Worm (Caenorhabditis elegans) whole organism, L4 larva: ENCODE results near the gene cav-2.

Experiments used
- D1046.2 ChIP-seq: fragments of 200-800 bp; sonication (Bioruptor generic); IDR thresholded peaks from 2 replicates; pipeline ENCODE4 v1.3.6; 2022; ENCODE audit warnings: missing genetic modification characterization, missing compliant biosample characterization
- F26F4.8 ChIP-seq: fragments of 200-800 bp; sonication (Bioruptor generic); conservative IDR thresholded peaks from 2 replicates; pipeline ENCODE4 v1.3.6; 2022; ENCODE audit warnings: missing genetic modification characterization, missing compliant biosample characterization
- Y105C5A.15 ChIP-seq: fragments of 200-800 bp; sonication (Bioruptor generic); IDR thresholded peaks from 2 replicates; pipeline ENCODE4 v1.3.6; 2022; ENCODE audit warnings: missing genetic modification characterization, missing compliant biosample characterization
- aly-2 ChIP-seq: sonication (generic microtip); optimal IDR thresholded peaks from 2 replicates; lab custom pipeline; 2018; ENCODE audit warnings: missing biosample characterization, missing genetic modification characterization
- arid-1 ChIP-seq: fragments of 200-800 bp; sonication (Bioruptor generic); conservative IDR thresholded peaks from 2 replicates; pipeline ENCODE4 v1.3.6; 2022; ENCODE audit warnings: missing genetic modification reagents, missing genetic modification characterization, missing compliant biosample characterization
- ceh-20 ChIP-seq: fragments of 200-800 bp; sonication (Bioruptor generic); IDR thresholded peaks from 2 replicates; pipeline ENCODE4 v1.3.6; 2022; ENCODE audit warnings: missing genetic modification reagents, missing genetic modification characterization, missing compliant biosample characterization
- ceh-82 ChIP-seq: sonication (generic microtip); optimal IDR thresholded peaks from 2 replicates; lab custom pipeline; 2017; ENCODE audit warnings: missing biosample characterization, missing genetic modification characterization
- daf-12 ChIP-seq: fragments of 150-350 bp; optimal IDR thresholded peaks from 2 replicates; lab custom pipeline; 2014; ENCODE audit warnings: missing biosample characterization, missing genetic modification reagents, missing genetic modification characterization
- daf-16 ChIP-seq, 3 experiments: sonication (generic microtip); optimal IDR thresholded peaks; 2 replicates each; lab custom pipeline; 2016 to 2017; ENCODE audit warnings: missing genetic modification characterization in 3 of 3, missing genetic modification reagents in 3 of 3, mild to moderate bottlenecking in 2 of 3, missing compliant biosample characterization in 2 of 3, missing biosample characterization in 1 of 3, moderate library complexity in 1 of 3
- daf-19 ChIP-seq: fragments of 200-800 bp; sonication (Bioruptor generic); conservative IDR thresholded peaks from 2 replicates; pipeline ENCODE4 v1.3.6; 2022; ENCODE audit warnings: missing genetic modification characterization, missing compliant biosample characterization
- dmd-8 ChIP-seq: fragments of 200-800 bp; sonication (Bioruptor generic); IDR thresholded peaks from 2 replicates; pipeline ENCODE4 v1.3.6; 2022; ENCODE audit warnings: missing genetic modification characterization, missing compliant biosample characterization
- dpl-1 ChIP-seq: fragments of 150-350 bp; optimal IDR thresholded peaks from 2 replicates; lab custom pipeline; 2014; ENCODE audit warnings: missing biosample characterization, missing genetic modification reagents, missing genetic modification characterization
- duxl-1 ChIP-seq: sonication (generic microtip); optimal IDR thresholded peaks from 2 replicates; lab custom pipeline; 2016; ENCODE audit warnings: mild to moderate bottlenecking, missing genetic modification characterization, moderate library complexity, missing compliant biosample characterization; ENCODE audit not compliant: poor library complexity
- dve-1 ChIP-seq: sonication (generic microtip); optimal IDR thresholded peaks from 2 replicates; lab custom pipeline; 2017; ENCODE audit warnings: antibody characterized with exemption, mild to moderate bottlenecking, missing genetic modification characterization, missing compliant biosample characterization; ENCODE audit not compliant: insufficient read depth
- egl-43 ChIP-seq: fragments of 200-800 bp; sonication (Bioruptor generic); IDR thresholded peaks from 2 replicates; pipeline ENCODE4 v1.3.6; 2022; ENCODE audit warnings: missing genetic modification reagents, missing genetic modification characterization, missing compliant biosample characterization
- fkh-10 ChIP-seq: fragments of 150-350 bp; optimal IDR thresholded peaks from 2 replicates; lab custom pipeline; 2014; ENCODE audit warnings: missing biosample characterization, missing genetic modification reagents, missing genetic modification characterization
- gei-8 ChIP-seq: fragments of 200-800 bp; sonication (Bioruptor generic); optimal IDR thresholded peaks from 2 replicates; lab custom pipeline; 2018; ENCODE audit warnings: mild to moderate bottlenecking, missing genetic modification characterization, missing compliant biosample characterization
- lin-1 ChIP-seq: fragments of 200-800 bp; sonication (Bioruptor generic); IDR thresholded peaks from 2 replicates; pipeline ENCODE4 v1.3.6; 2022; ENCODE audit warnings: missing genetic modification reagents, missing genetic modification characterization, missing compliant biosample characterization
- lin-38 ChIP-seq: fragments of 200-800 bp; sonication (Bioruptor generic); IDR thresholded peaks from 2 replicates; pipeline ENCODE4 v1.3.6; 2022; ENCODE audit warnings: missing genetic modification reagents, missing genetic modification characterization, missing compliant biosample characterization
- mxl-3 ChIP-seq: fragments of 200-800 bp; sonication (Bioruptor generic); optimal IDR thresholded peaks from 2 replicates; lab custom pipeline; 2018; ENCODE audit warnings: mild to moderate bottlenecking, missing genetic modification characterization, missing compliant biosample characterization
- nhr-102 ChIP-seq: sonication (generic microtip); optimal IDR thresholded peaks from 2 replicates; lab custom pipeline; 2016; ENCODE audit warnings: mild to moderate bottlenecking, missing genetic modification characterization, moderate library complexity, missing compliant biosample characterization
- nhr-25 ChIP-seq: sonication (generic microtip); optimal IDR thresholded peaks from 2 replicates; lab custom pipeline; 2017; ENCODE audit warnings: missing genetic modification characterization, mild to moderate bottlenecking, missing compliant biosample characterization, antibody characterized with exemption, moderate library complexity, borderline replicate concordance; ENCODE audit not compliant: insufficient read depth
- nhr-28 ChIP-seq: fragments of 150-350 bp; optimal IDR thresholded peaks from 2 replicates; lab custom pipeline; 2014; ENCODE audit warnings: missing biosample characterization, missing genetic modification characterization
- nhr-41 ChIP-seq: fragments of 200-800 bp; sonication (Bioruptor generic); IDR thresholded peaks from 2 replicates; pipeline ENCODE4 v1.3.6; 2022; ENCODE audit warnings: missing genetic modification reagents, missing genetic modification characterization, missing compliant biosample characterization
- nhr-77 ChIP-seq: fragments of 150-350 bp; optimal IDR thresholded peaks from 2 replicates; lab custom pipeline; 2014; ENCODE audit warnings: missing biosample characterization, missing genetic modification characterization
- pha-4 ChIP-seq, 2 experiments: fragments of 150-350 bp in 1 of 2; fragments of 200-800 bp in 1 of 2; sonication (Bioruptor generic) in 1 of 2; IDR thresholded peaks in 1 of 2; optimal IDR thresholded peaks in 1 of 2; 2 replicates each; pipeline versions ENCODE4 v1.3.6 to Lab custom; 2014 to 2022; ENCODE audit warnings: missing genetic modification characterization in 2 of 2, missing genetic modification reagents in 2 of 2, missing biosample characterization in 1 of 2, missing compliant biosample characterization in 1 of 2
- php-3 ChIP-seq: fragments of 200-800 bp; sonication (Bioruptor generic); IDR thresholded peaks from 2 replicates; pipeline ENCODE4 v1.3.6; 2022; ENCODE audit warnings: missing genetic modification reagents, missing genetic modification characterization, missing compliant biosample characterization
- pqm-1 ChIP-seq: sonication (generic microtip); optimal IDR thresholded peaks from 2 replicates; lab custom pipeline; 2017; ENCODE audit warnings: missing biosample characterization, missing genetic modification characterization
- set-16 ChIP-seq: fragments of 200-800 bp; sonication (Bioruptor generic); IDR thresholded peaks from 2 replicates; pipeline ENCODE4 v1.3.6; 2022; ENCODE audit warnings: missing genetic modification reagents, missing genetic modification characterization, missing compliant biosample characterization
- snpc-1.2 ChIP-seq: fragments of 200-800 bp; sonication (Bioruptor generic); IDR thresholded peaks from 2 replicates; pipeline ENCODE4 v1.3.6; 2022; ENCODE audit warnings: missing genetic modification reagents, missing genetic modification characterization, missing compliant biosample characterization
- snpc-4 ChIP-seq: fragments of 150-350 bp; optimal IDR thresholded peaks from 2 replicates; lab custom pipeline; 2014; ENCODE audit warnings: missing biosample characterization, missing genetic modification characterization
- spr-1 ChIP-seq: sonication (generic microtip); optimal IDR thresholded peaks from 2 replicates; lab custom pipeline; 2016; ENCODE audit warnings: mild to moderate bottlenecking, missing genetic modification characterization, missing compliant biosample characterization
- spr-3 ChIP-seq: fragments of 200-800 bp; sonication (Bioruptor generic); optimal IDR thresholded peaks from 2 replicates; lab custom pipeline; 2018; ENCODE audit warnings: mild to moderate bottlenecking, missing genetic modification characterization, missing compliant biosample characterization
- tra-1 ChIP-seq: fragments of 200-800 bp; sonication (Bioruptor generic); IDR thresholded peaks from 2 replicates; pipeline ENCODE4 v1.3.6; 2022; ENCODE audit warnings: missing genetic modification reagents, missing genetic modification characterization, missing compliant biosample characterization
- unc-130 ChIP-seq: sonication (generic microtip); optimal IDR thresholded peaks from 2 replicates; lab custom pipeline; 2016; ENCODE audit warnings: missing genetic modification reagents, missing genetic modification characterization, missing compliant biosample characterization
- unc-62 ChIP-seq, 3 experiments: fragments of 150-350 bp in 1 of 3; sonication (generic microtip); optimal IDR thresholded peaks in 2 of 3; peaks in 1 of 3; 1 replicate in 1 of 3; 2 replicates in 2 of 3; lab custom pipeline; 2014 to 2017; ENCODE audit warnings: missing biosample characterization in 3 of 3, missing genetic modification characterization in 3 of 3, missing genetic modification reagents in 3 of 3, missing genotype in 1 of 3
- vab-7 ChIP-seq: fragments of 200-800 bp; sonication (Bioruptor generic); IDR thresholded peaks from 2 replicates; pipeline ENCODE4 v1.3.6; 2022; ENCODE audit warnings: missing genetic modification reagents, missing genetic modification characterization, missing compliant biosample characterization
- zag-1 ChIP-seq: fragments of 150-350 bp; optimal IDR thresholded peaks from 2 replicates; lab custom pipeline; 2014; ENCODE audit warnings: missing biosample characterization, missing genetic modification characterization
- zfp-2 ChIP-seq: sonication (generic microtip); optimal IDR thresholded peaks from 2 replicates; lab custom pipeline; 2016; ENCODE audit warnings: mild to moderate bottlenecking, missing genetic modification characterization, missing compliant biosample characterization
- zip-11 ChIP-seq: fragments of 200-800 bp; sonication (Bioruptor generic); IDR thresholded peaks from 2 replicates; pipeline ENCODE4 v1.3.6; 2022; ENCODE audit warnings: missing genetic modification characterization, missing compliant biosample characterization
- zip-2 ChIP-seq: fragments of 150-350 bp; optimal IDR thresholded peaks from 2 replicates; lab custom pipeline; 2014; ENCODE audit warnings: missing biosample characterization, missing genetic modification characterization
- ztf-7 ChIP-seq: fragments of 150-350 bp; optimal IDR thresholded peaks from 2 replicates; lab custom pipeline; 2014; ENCODE audit warnings: missing biosample characterization, missing genetic modification characterization

cav-2 gene

DNA sequence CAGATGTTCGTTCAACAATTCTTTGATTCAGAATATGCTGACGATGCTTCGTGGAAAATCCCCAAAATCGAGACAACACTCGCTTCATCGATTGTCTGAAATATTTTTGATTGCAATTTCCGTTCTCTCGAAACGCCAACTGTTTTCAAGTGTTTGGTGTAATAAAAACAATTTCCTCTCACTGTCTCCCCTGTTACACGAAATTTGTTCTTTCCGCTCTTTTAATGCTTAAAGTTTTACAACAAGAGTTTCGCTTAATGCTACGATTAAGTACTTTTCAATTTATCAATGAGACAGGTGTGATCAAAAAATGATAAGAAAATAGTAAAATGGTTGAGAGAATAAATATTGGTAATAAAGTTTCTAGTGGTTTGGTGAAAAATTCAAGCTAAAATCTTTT lies 607 bp upstream of the cav-2 start, which contains the start of gene C56A3.6:
TSS of gene C56A3.6 (minus strand) at position 101 of the 400 bp plus-strand sequence.
- no peak for TF ChIP-seq gei-8 (GFP tag; lab: Kevin White, UChicago)
- TF ChIP-seq pqm-1 (tag; lab: Kevin White, UChicago): no peak
- no peak for TF ChIP-seq ceh-82
- TF ChIP-seq tra-1 (GFP tag; lab: Robert Waterston, UW): no peak
- no peak for TF ChIP-seq nhr-25 (tag; lab: Kevin White, UChicago)
- TF ChIP-seq php-3: no peak
- TF ChIP-seq spr-3 (GFP tag; lab: Kevin White, UChicago): no peak
- no peak for TF ChIP-seq egl-43 (GFP tag; lab: Robert Waterston, UW)
- TF ChIP-seq dpl-1 (GFP tag; lab: Kevin White, UChicago): no peak
- no peak for TF ChIP-seq snpc-4 (tag; lab: Kevin White, UChicago)
- TF ChIP-seq zip-2 (tag; lab: Kevin White, UChicago): no peak
- no peak for TF ChIP-seq lin-1 (GFP tag; lab: Robert Waterston, UW)
- no peak for TF ChIP-seq ceh-20 (GFP tag; lab: Robert Waterston, UW)
- TF ChIP-seq pha-4 (GFP tag; IDR thresholded peaks at IDR 0.05; lab: Robert Waterston, UW): no peak
- no peak for TF ChIP-seq pha-4 (tag; optimal IDR thresholded peaks at IDR 0.05; lab: Kevin White, UChicago)
- no peak for TF ChIP-seq spr-1

DNA sequence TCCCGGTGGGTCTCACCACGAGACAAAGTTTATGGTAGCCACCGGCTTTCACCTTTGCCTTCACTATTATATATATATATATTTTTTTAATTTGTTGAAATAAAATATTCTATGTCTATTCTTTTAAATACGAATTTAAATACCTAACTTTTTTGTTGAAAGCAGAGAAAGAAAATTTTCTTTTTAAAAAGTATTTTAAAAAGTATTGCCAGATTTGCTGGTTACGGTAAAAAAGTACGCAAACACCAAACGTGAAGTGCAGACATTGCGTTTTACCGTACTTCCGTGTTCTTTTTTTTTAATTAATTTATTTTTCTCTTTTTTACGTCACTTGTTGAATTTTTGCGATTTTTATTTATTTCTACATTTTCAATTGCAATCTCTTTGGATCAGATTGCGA lies 3.1 kb downstream of the cav-2 start, which contains the start of gene C56A3.8:
TSS of gene C56A3.8 (plus strand) at position 301 of the 400 bp plus-strand sequence.
- no peak for TF ChIP-seq mxl-3 (GFP tag; lab: Kevin White, UChicago)
- no peak for TF ChIP-seq fkh-10 (GFP tag; lab: Kevin White, UChicago)
- TF ChIP-seq ztf-7: no peak
- TF ChIP-seq unc-130 (GFP tag; lab: Kevin White, UChicago): peak; percentile 19
- no peak for TF ChIP-seq lin-38 (GFP tag; lab: Robert Waterston, UW)
- no peak for TF ChIP-seq aly-2 (tag; lab: Kevin White, UChicago)

DNA sequence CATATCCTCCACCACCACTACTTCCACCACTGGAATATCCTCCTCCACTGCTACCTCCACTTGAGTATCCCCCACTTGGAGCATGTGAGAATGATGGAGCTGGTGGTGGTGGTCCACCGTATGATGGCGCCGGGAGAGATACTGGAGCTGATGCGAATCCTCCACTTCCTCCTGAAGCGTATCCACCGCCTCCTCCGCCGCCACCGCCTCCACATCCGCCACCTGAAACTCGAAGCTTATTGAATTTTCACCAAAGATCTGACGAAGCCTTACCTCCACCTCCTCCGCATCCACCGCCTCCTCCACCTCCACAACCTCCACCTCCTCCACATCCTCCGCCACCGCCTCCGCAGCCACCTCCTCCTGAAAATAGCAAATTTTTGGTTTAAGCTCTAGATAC lies 5.8 kb downstream of the cav-2 start:
- TF ChIP-seq dmd-8 (no peak), nhr-77 (tag; lab: Kevin White, UChicago) (no peak), set-16 (GFP tag; lab: Robert Waterston, UW) (peak; percentile 90), pha-4 (GFP tag; IDR thresholded peaks at IDR 0.05; lab: Robert Waterston, UW) (no peak), pha-4 (tag; optimal IDR thresholded peaks at IDR 0.05; lab: Kevin White, UChicago) (no peak), vab-7 (GFP tag; lab: Robert Waterston, UW) (no peak), nhr-28 (tag; lab: Kevin White, UChicago) (no peak), duxl-1 (tag; lab: Kevin White, UChicago) (no peak)

DNA sequence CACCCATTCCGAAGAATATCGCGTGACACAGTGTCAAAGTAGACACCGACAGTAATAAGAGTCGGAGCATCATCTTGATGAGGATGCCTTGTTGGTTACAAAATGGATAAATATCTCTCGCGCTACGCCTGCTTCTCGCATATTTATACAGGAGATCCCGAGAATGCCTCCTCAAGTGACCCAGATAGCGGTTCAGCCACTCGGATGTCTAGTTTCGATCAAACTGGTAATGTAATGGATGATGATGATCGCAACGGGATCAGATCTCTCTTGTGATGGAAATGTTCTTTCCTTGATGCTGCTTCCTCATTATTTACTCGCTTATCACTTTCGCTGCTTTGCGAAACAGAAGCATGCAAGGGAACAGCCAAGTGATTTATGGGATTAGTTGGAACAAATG lies 6.9 kb downstream of the cav-2 start, which contains the start of gene grl-17:
TSS of gene grl-17 (minus strand) at position 101 of the 400 bp plus-strand sequence.
- TF ChIP-seq unc-62 (GFP tag; optimal IDR thresholded peaks at IDR 0.05 in 1 of 2; lab: Kevin White, UChicago) (peak in 1 of 2 experiments; percentile 87), unc-62 (tag; optimal IDR thresholded peaks at IDR 0.05; lab: Kevin White, UChicago) (no peak), D1046.2 (GFP tag; lab: Robert Waterston, UW) (no peak)
- TF ChIP-seq, all 104 proteins: peak for 1

DNA sequence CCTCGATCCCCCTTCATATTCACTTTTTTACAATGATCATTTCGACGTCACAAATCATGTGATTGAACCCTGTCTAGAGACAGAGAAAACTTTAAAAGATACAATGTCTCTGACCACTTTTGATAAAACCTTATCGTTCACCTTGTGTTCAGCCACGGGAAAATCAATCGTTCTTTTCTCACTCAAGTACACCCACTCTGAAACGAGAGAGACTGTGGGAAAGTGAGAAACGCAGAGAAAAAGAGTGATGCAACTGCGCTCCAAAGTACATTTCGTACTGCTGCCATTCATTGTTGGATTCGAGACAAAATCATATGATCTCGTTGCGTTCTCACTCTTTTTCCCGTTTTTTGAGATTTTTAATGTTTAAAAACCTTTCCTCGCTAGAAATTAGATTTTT lies 8.3 kb downstream of the cav-2 start:
- TF ChIP-seq F26F4.8 (GFP tag; lab: Robert Waterston, UW) (no peak), nhr-41 (peak; percentile 80; the same call in 1 of the 2 replicates), daf-16 (GFP tag; optimal IDR thresholded peaks at IDR 0.05; lab: Kevin White, UChicago) (peak in 1 of 2 experiments; percentile 33), daf-16 (tag; optimal IDR thresholded peaks at IDR 0.05; lab: Kevin White, UChicago) (peak; percentile 69), nhr-102 (peak; percentile 83), zip-11 (GFP tag; lab: Robert Waterston, UW) (no peak), daf-12 (tag; lab: Kevin White, UChicago) (no peak), Y105C5A.15 (GFP tag; lab: Robert Waterston, UW) (no peak), zfp-2 (tag; lab: Kevin White, UChicago) (no peak), duxl-1 (tag; lab: Kevin White, UChicago) (peak; percentile 70), aly-2 (tag; lab: Kevin White, UChicago) (no peak), arid-1 (GFP tag; lab: Robert Waterston, UW) (peak; percentile 66), daf-19 (GFP tag; lab: Robert Waterston, UW) (no peak), zag-1 (no peak), egl-43 (GFP tag; lab: Robert Waterston, UW) (no peak), snpc-1.2 (GFP tag; lab: Robert Waterston, UW) (no peak), dve-1 (tag; lab: Kevin White, UChicago) (peak; percentile 99)
